Fruit fly (Drosophila melanogaster) whole organism, adult: ENCODE results near the gene CG4318.
A peak's percentile ranks its signal among the peaks of the same experiment; 100 is the strongest.
"Not testable (repeated sequence)": the region's sequence is repeated elsewhere in the genome, so short reads cannot be mapped to it uniquely, and the experiment has no call there.

Experiments used
- CG11617 ChIP-seq: fragments of 200-800 bp; sonication (Bioruptor generic); optimal IDR thresholded peaks from 2 replicates; lab custom pipeline; 2017; ENCODE audit warnings: mild to moderate bottlenecking, missing biosample characterization, missing genetic modification reagents, missing genetic modification characterization
- CG12768 ChIP-seq: fragments of 200-800 bp; sonication (Bioruptor generic); optimal IDR thresholded peaks from 2 replicates; lab custom pipeline; 2017; ENCODE audit warnings: missing biosample characterization, missing genetic modification characterization, mild to moderate bottlenecking, moderate library complexity, missing genetic modification reagents
- CG14711 ChIP-seq: fragments of 200-800 bp; sonication (Bioruptor generic); optimal IDR thresholded peaks from 2 replicates; lab custom pipeline; 2018; ENCODE audit warnings: missing biosample characterization, mild to moderate bottlenecking, missing genetic modification characterization, moderate library complexity
- CG1620 ChIP-seq: fragments of 200-800 bp; sonication (Bioruptor generic); optimal IDR thresholded peaks from 2 replicates; lab custom pipeline; 2016; ENCODE audit warnings: missing biosample characterization, missing genetic modification characterization
- CG33017 ChIP-seq: fragments of 200-800 bp; sonication (Bioruptor generic); optimal IDR thresholded peaks from 2 replicates; lab custom pipeline; 2018; ENCODE audit warnings: missing biosample characterization, mild to moderate bottlenecking, missing genetic modification characterization, moderate library complexity
- CG5204 ChIP-seq: fragments of 200-800 bp; sonication (Bioruptor generic); optimal IDR thresholded peaks from 2 replicates; lab custom pipeline; 2016; ENCODE audit warnings: missing biosample characterization, missing genetic modification characterization
- CG7045 ChIP-seq: fragments of 200-800 bp; sonication (Bioruptor generic); optimal IDR thresholded peaks from 2 replicates; lab custom pipeline; 2017; ENCODE audit warnings: missing biosample characterization, mild to moderate bottlenecking, missing genetic modification characterization
- CG7101 ChIP-seq: fragments of 200-800 bp; sonication (Bioruptor generic); optimal IDR thresholded peaks from 2 replicates; lab custom pipeline; 2018; ENCODE audit warnings: missing biosample characterization, mild to moderate bottlenecking, missing genetic modification characterization, moderate library complexity
- Clk ChIP-seq: fragments of 200-800 bp; sonication (Bioruptor generic); optimal IDR thresholded peaks from 2 replicates; lab custom pipeline; 2017; ENCODE audit warnings: missing biosample characterization, missing genetic modification characterization
- Crg-1 ChIP-seq: fragments of 200-800 bp; sonication (Bioruptor generic); optimal IDR thresholded peaks from 2 replicates; lab custom pipeline; 2016; ENCODE audit warnings: missing biosample characterization, missing genetic modification characterization
- Hr96 ChIP-seq: fragments of 200-800 bp; sonication (Bioruptor generic); optimal IDR thresholded peaks from 2 replicates; lab custom pipeline; 2016; ENCODE audit warnings: missing biosample characterization, missing genetic modification characterization
- Mnt ChIP-seq: fragments of 200-800 bp; sonication (Bioruptor generic); optimal IDR thresholded peaks from 2 replicates; lab custom pipeline; 2016; ENCODE audit warnings: missing biosample characterization, mild to moderate bottlenecking, missing genetic modification characterization
- bab1 ChIP-seq: fragments of 200-800 bp; sonication (Bioruptor generic); optimal IDR thresholded peaks from 3 replicates; lab custom pipeline; 2019; ENCODE audit warnings: missing biosample characterization, mild to moderate bottlenecking, missing genetic modification characterization, moderate library complexity
- cic ChIP-seq: fragments of 200-800 bp; sonication (Bioruptor generic); optimal IDR thresholded peaks from 2 replicates; lab custom pipeline; 2017; ENCODE audit warnings: missing biosample characterization, mild to moderate bottlenecking, missing genetic modification characterization, moderate library complexity
- cnc ChIP-seq, 2 experiments: fragments of >200 bp; optimal IDR thresholded peaks; 2 replicates each; lab custom pipeline; 2017
- kay ChIP-seq: fragments of 200-800 bp; sonication (Bioruptor generic); peaks from one replicate; lab custom pipeline; 2016; ENCODE audit warnings: missing biosample characterization, missing genetic modification characterization, borderline replicate concordance
- ovo ChIP-seq: fragments of 200-800 bp; sonication (Bioruptor generic); optimal IDR thresholded peaks from 2 replicates; lab custom pipeline; 2016; ENCODE audit warnings: missing biosample characterization, missing genetic modification characterization
- pad ChIP-seq: fragments of 200-800 bp; sonication (Bioruptor generic); optimal IDR thresholded peaks from 3 replicates; lab custom pipeline; 2017; ENCODE audit warnings: missing biosample characterization, missing genetic modification characterization, mild to moderate bottlenecking, moderate library complexity, missing genetic modification reagents
- tj ChIP-seq: fragments of 200-800 bp; sonication (Bioruptor generic); optimal IDR thresholded peaks from 3 replicates; lab custom pipeline; 2017; ENCODE audit warnings: missing biosample characterization, mild to moderate bottlenecking, missing genetic modification characterization, moderate library complexity

CG4318 gene

DNA sequence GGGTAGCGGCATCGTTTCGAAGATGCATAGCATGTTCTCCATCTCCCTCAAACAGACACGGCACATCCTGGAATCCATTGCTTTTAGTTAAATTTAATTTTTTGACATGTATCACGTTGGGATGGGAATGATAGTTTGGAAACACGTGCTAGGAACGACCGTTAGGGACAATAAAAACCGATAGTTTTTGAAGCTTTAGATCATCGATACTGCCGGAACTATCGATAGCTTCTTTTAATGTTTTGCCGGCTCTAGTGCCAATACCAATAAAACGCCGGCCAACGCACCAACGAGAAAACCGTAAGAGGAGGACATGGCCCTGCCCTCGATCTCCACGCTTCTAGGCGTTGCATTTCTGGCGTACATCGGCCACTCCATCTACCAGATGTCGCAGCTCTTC lies at the start of gene CG4318, which contains the start of gene CG4332:
Gene CG4318 (minus strand): TSS at position 142 of the 400 bp plus-strand sequence.
Gene CG4332 (plus strand): TSS at position 256 of the 400 bp plus-strand sequence.
- peak; percentile 58 for TF ChIP-seq bab1 (GFP tag; lab: Kevin White, UChicago)
- TF ChIP-seq Mnt (GFP tag; lab: Kevin White, UChicago) = peak; percentile 66
- no peak for TF ChIP-seq CG5204

DNA sequence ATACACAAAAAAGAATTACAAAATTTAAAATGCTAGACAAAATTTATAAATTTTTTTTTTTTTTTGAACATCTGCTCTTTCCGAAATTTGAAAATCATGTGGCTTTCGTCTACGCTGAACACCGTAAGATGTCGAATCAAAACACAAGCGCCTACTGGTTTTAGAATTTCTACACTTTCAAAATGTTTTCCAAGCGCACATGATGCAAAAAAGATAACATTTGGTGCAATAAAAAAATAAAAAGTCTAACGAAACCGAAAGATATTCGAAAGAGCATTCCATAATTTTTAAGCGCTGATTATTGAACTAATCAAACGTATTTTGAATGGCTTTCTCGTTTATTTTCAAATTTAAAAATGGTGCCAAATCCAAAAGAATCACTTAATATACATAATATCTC lies 47.4 kb upstream of the CG4318 start, which contains the start of gene CG44437:
Gene CG44437 (minus strand): TSS at position 101 of the 400 bp plus-strand sequence.
- TF ChIP-seq cic (GFP tag; lab: Kevin White, UChicago) (no peak), kay (peak; percentile 45), CG11617 (no peak), bab1 (GFP tag; lab: Kevin White, UChicago) (no peak)

DNA sequence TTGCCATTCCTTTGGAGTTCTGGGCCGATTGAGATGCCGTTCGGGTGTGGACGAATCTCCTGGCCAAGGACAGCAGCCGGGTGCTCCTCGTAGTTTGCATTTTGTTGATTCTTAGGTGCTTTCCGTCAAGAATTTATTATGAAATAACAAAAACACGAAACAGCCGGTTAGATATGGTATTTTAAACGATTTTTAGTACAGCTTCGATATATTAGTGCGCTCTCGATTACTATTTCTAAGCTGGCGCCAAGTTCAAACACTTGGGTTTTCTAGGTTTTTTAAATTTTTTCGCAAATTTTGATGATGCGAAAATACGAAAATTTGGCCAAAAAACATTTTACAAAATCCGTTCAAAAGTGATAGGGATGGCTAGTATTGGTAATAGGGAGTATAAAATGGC lies 39.5 kb upstream of the CG4318 start, which contains the start of gene Coq5:
Gene Coq5 (minus strand): TSS at position 303 of the 400 bp plus-strand sequence.
- TF ChIP-seq Hr96 (no peak), Clk (GFP tag; lab: Kevin White, UChicago) (no peak), CG5204 (no peak), kay (no peak), CG7045 (no peak), pad (GFP tag; lab: Kevin White, UChicago) (no peak), CG14711 (tag; lab: Kevin White, UChicago) (no peak), cnc (optimal IDR thresholded peaks at IDR 0.05; lab: Kevin White, UChicago) (no peak), cic (GFP tag; lab: Kevin White, UChicago) (no peak), Crg-1 (no peak), tj (no peak), bab1 (GFP tag; lab: Kevin White, UChicago) (no peak), CG33017 (tag; lab: Kevin White, UChicago) (no peak), CG7101 (tag; lab: Kevin White, UChicago) (no peak), ovo (GFP tag; lab: Kevin White, UChicago) (no peak), CG11617 (no peak), Mnt (GFP tag; lab: Kevin White, UChicago) (no peak), CG1620 (GFP tag; lab: Kevin White, UChicago) (no peak)

DNA sequence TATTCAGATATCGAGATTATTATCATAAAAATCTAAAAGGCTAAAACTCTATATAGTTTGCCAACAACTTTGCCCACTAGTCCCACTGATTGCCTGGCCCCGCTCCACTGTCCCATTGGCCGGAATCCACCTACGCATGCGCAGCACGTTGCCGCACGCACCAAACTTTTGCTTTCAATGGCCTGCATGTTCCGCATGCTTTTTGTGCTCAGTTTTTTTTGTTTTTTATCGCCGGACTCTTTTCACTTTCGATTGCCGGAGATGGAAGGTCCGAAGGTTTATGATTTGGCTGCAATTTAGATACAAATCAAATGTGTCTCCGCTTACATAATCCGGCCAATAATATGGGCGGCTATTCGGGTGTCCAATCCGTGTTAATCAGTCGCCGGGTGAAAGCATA lies 37.5 kb upstream of the CG4318 start:
- TF ChIP-seq kay = no peak
- no peak for TF ChIP-seq CG14711 (tag; lab: Kevin White, UChicago)
- TF ChIP-seq CG33017 (tag; lab: Kevin White, UChicago) = no peak
- TF ChIP-seq CG11617 = no peak
- TF ChIP-seq bab1 (GFP tag; lab: Kevin White, UChicago) = no peak

DNA sequence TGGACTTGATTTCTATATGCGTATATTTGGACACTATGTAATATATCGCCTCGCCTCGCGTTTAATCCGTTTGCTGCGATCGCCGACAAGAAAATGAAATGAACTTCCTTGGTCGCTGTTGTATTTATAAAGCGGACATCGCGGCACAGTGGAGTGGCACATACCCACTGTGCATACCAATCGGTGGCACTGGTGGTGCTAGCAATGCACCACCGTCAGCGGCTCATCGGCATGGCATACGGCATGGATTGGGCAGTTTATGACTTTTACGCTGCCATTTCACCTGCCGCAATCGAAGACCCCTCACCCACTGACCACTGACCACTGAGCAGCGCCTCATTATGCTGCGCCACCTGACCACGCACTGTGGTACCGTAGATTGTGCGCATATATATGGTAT lies 37.1 kb upstream of the CG4318 start, which contains the start of gene CG12723:
Gene CG12723 (minus strand): TSS at position 101 of the 400 bp plus-strand sequence.
- TF ChIP-seq CG7045 = no peak
- no peak for TF ChIP-seq CG12768 (GFP tag; lab: Kevin White, UChicago)
- no peak for TF ChIP-seq bab1 (GFP tag; lab: Kevin White, UChicago)
- no peak for TF ChIP-seq CG14711 (tag; lab: Kevin White, UChicago)
- no peak for TF ChIP-seq CG5204
- no peak for TF ChIP-seq Crg-1
- no peak for TF ChIP-seq cnc (optimal IDR thresholded peaks at IDR 0.05; lab: Kevin White, UChicago)
- no peak for TF ChIP-seq CG1620 (GFP tag; lab: Kevin White, UChicago)
- TF ChIP-seq Hr96 = no peak
- no peak for TF ChIP-seq Clk (GFP tag; lab: Kevin White, UChicago)
- TF ChIP-seq Mnt (GFP tag; lab: Kevin White, UChicago) = no peak
- TF ChIP-seq kay = no peak
- TF ChIP-seq CG11617 = no peak
- TF ChIP-seq pad (GFP tag; lab: Kevin White, UChicago) = no peak
- TF ChIP-seq cic (GFP tag; lab: Kevin White, UChicago) = no peak

DNA sequence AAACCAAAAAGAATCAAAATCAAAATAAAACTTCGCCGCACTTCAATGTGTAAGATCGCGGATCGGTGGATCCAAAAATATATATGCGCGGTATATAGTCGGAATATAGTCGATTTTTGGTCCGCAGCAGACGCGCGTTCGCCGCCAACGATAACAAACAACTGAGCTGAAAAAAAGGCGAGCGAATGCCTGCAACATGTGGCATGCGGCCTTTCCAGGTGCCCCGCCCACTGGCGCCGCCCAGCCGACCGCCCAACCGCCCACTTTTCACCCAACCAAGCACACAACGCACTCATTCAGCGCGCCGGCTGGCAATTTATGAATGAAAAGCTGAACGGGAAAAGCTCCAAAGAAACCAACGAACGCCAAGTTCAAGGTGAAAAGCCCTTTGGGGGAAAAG lies 34.3 kb upstream of the CG4318 start, which contains the start of gene Lgr4:
Gene Lgr4 (minus strand): TSS at position 133 of the 400 bp plus-strand sequence.
- no peak for TF ChIP-seq cnc (optimal IDR thresholded peaks at IDR 0.05; lab: Kevin White, UChicago)
- no peak for TF ChIP-seq Crg-1
- peak; percentile 40 for TF ChIP-seq cic (GFP tag; lab: Kevin White, UChicago)
- TF ChIP-seq pad (GFP tag; lab: Kevin White, UChicago) = no peak

DNA sequence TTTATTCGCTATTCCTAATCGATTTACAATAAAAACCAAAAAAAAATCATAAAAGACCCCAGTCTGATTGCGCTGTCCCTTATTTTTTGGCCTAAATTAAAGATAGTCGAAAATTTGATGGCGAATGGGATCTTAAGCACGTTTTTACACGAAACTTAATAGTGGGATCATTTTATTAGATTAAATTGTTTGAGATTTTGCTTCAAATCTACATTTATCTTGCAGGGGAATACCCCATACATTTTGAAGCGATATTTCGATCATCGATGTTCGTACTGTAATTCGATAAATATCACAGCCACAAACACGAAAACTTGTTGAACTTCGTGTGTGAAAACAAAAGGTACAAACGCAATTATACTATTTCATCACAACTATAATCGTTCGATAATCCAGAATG lies 29.5 kb upstream of the CG4318 start, which contains the start of gene CG32641:
Gene CG32641 (plus strand): TSS at position 301 of the 400 bp plus-strand sequence.
- not testable (repeated sequence) for TF ChIP-seq CG14711 (tag; lab: Kevin White, UChicago); Clk (GFP tag; lab: Kevin White, UChicago); CG12768 (GFP tag; lab: Kevin White, UChicago)

DNA sequence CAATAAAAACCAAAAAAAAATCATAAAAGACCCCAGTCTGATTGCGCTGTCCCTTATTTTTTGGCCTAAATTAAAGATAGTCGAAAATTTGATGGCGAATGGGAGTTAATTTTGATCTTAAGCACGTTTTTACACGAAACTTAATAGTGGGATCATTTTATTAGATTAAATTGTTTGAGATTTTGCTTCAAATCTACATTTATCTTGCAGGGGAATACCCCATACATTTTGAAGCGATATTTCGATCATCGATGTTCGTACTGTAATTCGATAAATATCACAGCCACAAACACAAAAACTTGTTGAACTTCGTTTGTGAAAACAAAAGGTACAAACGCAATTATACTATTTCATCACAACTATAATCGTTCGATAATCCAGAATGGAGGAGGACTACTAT lies 23.0 kb upstream of the CG4318 start, which contains the start of gene CG32640:
Gene CG32640 (plus strand): TSS at position 286 of the 400 bp plus-strand sequence.
- not testable (repeated sequence) for TF ChIP-seq CG11617; ovo (GFP tag; lab: Kevin White, UChicago); Hr96
